Fruit fly (Drosophila melanogaster) whole organism, adult: ENCODE data around the gene CG9123.

Experiments
- CG11617 ChIP-seq: fragments of 200-800 bp; sonication (Bioruptor generic); optimal IDR thresholded peaks from 2 replicates; lab custom pipeline; 2017; ENCODE audit warnings: mild to moderate bottlenecking, missing biosample characterization, missing genetic modification reagents, missing genetic modification characterization
- CG12768 ChIP-seq: fragments of 200-800 bp; sonication (Bioruptor generic); optimal IDR thresholded peaks from 2 replicates; lab custom pipeline; 2017; ENCODE audit warnings: missing biosample characterization, missing genetic modification characterization, mild to moderate bottlenecking, moderate library complexity, missing genetic modification reagents
- CG14711 ChIP-seq: fragments of 200-800 bp; sonication (Bioruptor generic); optimal IDR thresholded peaks from 2 replicates; lab custom pipeline; 2018; ENCODE audit warnings: missing biosample characterization, mild to moderate bottlenecking, missing genetic modification characterization, moderate library complexity
- CG1620 ChIP-seq: fragments of 200-800 bp; sonication (Bioruptor generic); optimal IDR thresholded peaks from 2 replicates; lab custom pipeline; 2016; ENCODE audit warnings: missing biosample characterization, missing genetic modification characterization
- CG33017 ChIP-seq: fragments of 200-800 bp; sonication (Bioruptor generic); optimal IDR thresholded peaks from 2 replicates; lab custom pipeline; 2018; ENCODE audit warnings: missing biosample characterization, mild to moderate bottlenecking, missing genetic modification characterization, moderate library complexity
- CG5204 ChIP-seq: fragments of 200-800 bp; sonication (Bioruptor generic); optimal IDR thresholded peaks from 2 replicates; lab custom pipeline; 2016; ENCODE audit warnings: missing biosample characterization, missing genetic modification characterization
- CG7045 ChIP-seq: fragments of 200-800 bp; sonication (Bioruptor generic); optimal IDR thresholded peaks from 2 replicates; lab custom pipeline; 2017; ENCODE audit warnings: missing biosample characterization, mild to moderate bottlenecking, missing genetic modification characterization
- CG7101 ChIP-seq: fragments of 200-800 bp; sonication (Bioruptor generic); optimal IDR thresholded peaks from 2 replicates; lab custom pipeline; 2018; ENCODE audit warnings: missing biosample characterization, mild to moderate bottlenecking, missing genetic modification characterization, moderate library complexity
- Clk ChIP-seq: fragments of 200-800 bp; sonication (Bioruptor generic); optimal IDR thresholded peaks from 2 replicates; lab custom pipeline; 2017; ENCODE audit warnings: missing biosample characterization, missing genetic modification characterization
- Crg-1 ChIP-seq: fragments of 200-800 bp; sonication (Bioruptor generic); optimal IDR thresholded peaks from 2 replicates; lab custom pipeline; 2016; ENCODE audit warnings: missing biosample characterization, missing genetic modification characterization
- Hr96 ChIP-seq: fragments of 200-800 bp; sonication (Bioruptor generic); optimal IDR thresholded peaks from 2 replicates; lab custom pipeline; 2016; ENCODE audit warnings: missing biosample characterization, missing genetic modification characterization
- Mnt ChIP-seq: fragments of 200-800 bp; sonication (Bioruptor generic); optimal IDR thresholded peaks from 2 replicates; lab custom pipeline; 2016; ENCODE audit warnings: missing biosample characterization, mild to moderate bottlenecking, missing genetic modification characterization
- bab1 ChIP-seq: fragments of 200-800 bp; sonication (Bioruptor generic); optimal IDR thresholded peaks from 3 replicates; lab custom pipeline; 2019; ENCODE audit warnings: missing biosample characterization, mild to moderate bottlenecking, missing genetic modification characterization, moderate library complexity
- cic ChIP-seq: fragments of 200-800 bp; sonication (Bioruptor generic); optimal IDR thresholded peaks from 2 replicates; lab custom pipeline; 2017; ENCODE audit warnings: missing biosample characterization, mild to moderate bottlenecking, missing genetic modification characterization, moderate library complexity
- cnc ChIP-seq, 2 experiments: fragments of >200 bp; optimal IDR thresholded peaks; 2 replicates each; lab custom pipeline; 2017
- kay ChIP-seq: fragments of 200-800 bp; sonication (Bioruptor generic); peaks from one replicate; lab custom pipeline; 2016; ENCODE audit warnings: missing biosample characterization, missing genetic modification characterization, borderline replicate concordance
- ovo ChIP-seq: fragments of 200-800 bp; sonication (Bioruptor generic); optimal IDR thresholded peaks from 2 replicates; lab custom pipeline; 2016; ENCODE audit warnings: missing biosample characterization, missing genetic modification characterization
- pad ChIP-seq: fragments of 200-800 bp; sonication (Bioruptor generic); optimal IDR thresholded peaks from 3 replicates; lab custom pipeline; 2017; ENCODE audit warnings: missing biosample characterization, missing genetic modification characterization, mild to moderate bottlenecking, moderate library complexity, missing genetic modification reagents
- tj ChIP-seq: fragments of 200-800 bp; sonication (Bioruptor generic); optimal IDR thresholded peaks from 3 replicates; lab custom pipeline; 2017; ENCODE audit warnings: missing biosample characterization, mild to moderate bottlenecking, missing genetic modification characterization, moderate library complexity
- toe ChIP-seq: fragments of 200-800 bp; sonication (Bioruptor generic); optimal IDR thresholded peaks from 2 replicates; lab custom pipeline; 2016; ENCODE audit warnings: missing biosample characterization, missing genetic modification characterization

CG9123 gene

dm6 chrX:15304211-15304610 lies 37.7 kb downstream of the CG9123 start:
- TF ChIP-seq Mnt (GFP tag; lab: Kevin White, UChicago) = no peak

- TF ChIP-seq Hr96 (GFP tag; lab: Kevin White, UChicago) (no peak), cic (peak; percentile 71), Clk (no peak), CG14711 (tag; lab: Kevin White, UChicago) (no peak), Crg-1 (GFP tag; lab: Kevin White, UChicago) (no peak), CG33017 (tag; lab: Kevin White, UChicago) (peak; percentile 34), bab1 (peak; percentile 31), kay (GFP tag; lab: Kevin White, UChicago) (peak; percentile 55), tj (peak; percentile 47), ovo (GFP tag; lab: Kevin White, UChicago) (peak; percentile 21), Mnt (GFP tag; lab: Kevin White, UChicago) (no peak), CG1620 (no peak), CG11617 (GFP tag; lab: Kevin White, UChicago) (no peak), CG5204 (GFP tag; lab: Kevin White, UChicago) (no peak), CG12768 (peak; percentile 47), cnc (optimal IDR thresholded peaks at IDR 0.05; lab: Kevin White, UChicago) (no peak), CG7101 (tag; lab: Kevin White, UChicago) (peak; percentile 30), CG7045 (GFP tag; lab: Kevin White, UChicago) (no peak), pad (peak; percentile 45), toe (GFP tag; lab: Kevin White, UChicago) (no peak)
Observed at dm6 chrX:15303176-15304115, 38.5 kb downstream of the CG9123 start.

- TF ChIP-seq Mnt (GFP tag; lab: Kevin White, UChicago) (peak; percentile 19), CG5204 (GFP tag; lab: Kevin White, UChicago) (no peak), cic (no peak), bab1 (no peak), kay (GFP tag; lab: Kevin White, UChicago) (no peak), CG7045 (GFP tag; lab: Kevin White, UChicago) (no peak), CG14711 (tag; lab: Kevin White, UChicago) (peak; percentile 22), pad (peak; percentile 80), Crg-1 (GFP tag; lab: Kevin White, UChicago) (no peak), CG12768 (peak; percentile 29), CG7101 (tag; lab: Kevin White, UChicago) (peak; percentile 32), tj (peak; percentile 97), toe (GFP tag; lab: Kevin White, UChicago) (no peak), ovo (GFP tag; lab: Kevin White, UChicago) (no peak), Clk (no peak), Hr96 (GFP tag; lab: Kevin White, UChicago) (no peak), cnc (optimal IDR thresholded peaks at IDR 0.05; lab: Kevin White, UChicago) (no peak), CG11617 (GFP tag; lab: Kevin White, UChicago) (no peak), CG33017 (tag; lab: Kevin White, UChicago) (no peak), CG1620 (no peak)
Observed at dm6 chrX:15301175-15301574, 40.7 kb downstream of the CG9123 start.

dm6 chrX:15299927-15300740 lies 41.8 kb downstream of the CG9123 start:
- peak; percentile 92 for TF ChIP-seq tj
- TF ChIP-seq CG12768 = no peak

dm6 chrX:15298298-15299069 lies 43.4 kb downstream of the CG9123 start:
- TF ChIP-seq tj (peak; percentile 93), kay (GFP tag; lab: Kevin White, UChicago) (peak; percentile 83), Hr96 (GFP tag; lab: Kevin White, UChicago) (peak; percentile 83), Clk (peak; percentile 92), CG7101 (tag; lab: Kevin White, UChicago) (peak; percentile 98), ovo (GFP tag; lab: Kevin White, UChicago) (peak; percentile 93), CG11617 (GFP tag; lab: Kevin White, UChicago) (peak; percentile 99), bab1 (peak; percentile 96), Mnt (GFP tag; lab: Kevin White, UChicago) (peak; percentile 86), CG33017 (tag; lab: Kevin White, UChicago) (peak; percentile 95), Crg-1 (GFP tag; lab: Kevin White, UChicago) (peak; percentile 95), pad (peak; percentile 97), cic (peak; percentile 71), CG1620 (peak; percentile 89), CG7045 (GFP tag; lab: Kevin White, UChicago) (peak; percentile 96), cnc (optimal IDR thresholded peaks at IDR 0.05; lab: Kevin White, UChicago) (no peak), CG14711 (tag; lab: Kevin White, UChicago) (peak; percentile 95), CG12768 (peak; percentile 96), toe (GFP tag; lab: Kevin White, UChicago) (peak; percentile 74), CG5204 (GFP tag; lab: Kevin White, UChicago) (peak; percentile 87)
